Worm (Caenorhabditis elegans) whole organism, early embryonic: ENCODE measurements around the gene E04F6.9.

Experiments used
- ama-1 ChIP-seq: fragments of 150-350 bp; optimal IDR thresholded peaks from 2 replicates; lab custom pipeline; 2014
- pes-1 ChIP-seq: fragments of 200-800 bp; sonication (Bioruptor generic); IDR thresholded peaks from 2 replicates; pipeline ENCODE4 v1.3.6; 2022; ENCODE audit warnings: missing genetic modification reagents, missing genetic modification characterization, missing compliant biosample characterization
- sea-1 ChIP-seq: fragments of 200-800 bp; sonication (Bioruptor generic); conservative IDR thresholded peaks from 2 replicates; pipeline ENCODE4 v1.3.6; 2022; ENCODE audit warnings: missing genetic modification characterization, missing compliant biosample characterization

ce11 chrII:7255614-7256162 is 43.7 kb upstream of the E04F6.9 start, which contains the start of gene F32A5.8:
- TF ChIP-seq ama-1 (lab: Kevin White, UChicago): no peak
- TF ChIP-seq pes-1 (GFP tag; lab: Robert Waterston, UW): no peak
- TF ChIP-seq sea-1: no peak
